Worm (Caenorhabditis elegans) whole organism, L1 larva: Measurements from ENCODE around the gene T06C12.9.

Experiments used
- egl-27 ChIP-seq, 2 experiments: fragments of 150-350 bp in 1 of 2; sonication (generic microtip); optimal IDR thresholded peaks; 3 replicates each; lab custom pipeline; 2017 to 2018; ENCODE audit warnings: missing biosample characterization in 2 of 2, missing genetic modification characterization in 2 of 2, missing genetic modification reagents in 2 of 2
- lin-15B ChIP-seq: fragments of 150-350 bp; sonication (generic microtip); optimal IDR thresholded peaks from 3 replicates; lab custom pipeline; 2014; ENCODE audit warnings: missing biosample characterization, missing genetic modification characterization
- zip-4 ChIP-seq: fragments of 200-800 bp; sonication (Bioruptor generic); optimal IDR thresholded peaks from 2 replicates; lab custom pipeline; 2018; ENCODE audit warnings: mild to moderate bottlenecking, missing genetic modification characterization, moderate library complexity, missing compliant biosample characterization

DNA sequence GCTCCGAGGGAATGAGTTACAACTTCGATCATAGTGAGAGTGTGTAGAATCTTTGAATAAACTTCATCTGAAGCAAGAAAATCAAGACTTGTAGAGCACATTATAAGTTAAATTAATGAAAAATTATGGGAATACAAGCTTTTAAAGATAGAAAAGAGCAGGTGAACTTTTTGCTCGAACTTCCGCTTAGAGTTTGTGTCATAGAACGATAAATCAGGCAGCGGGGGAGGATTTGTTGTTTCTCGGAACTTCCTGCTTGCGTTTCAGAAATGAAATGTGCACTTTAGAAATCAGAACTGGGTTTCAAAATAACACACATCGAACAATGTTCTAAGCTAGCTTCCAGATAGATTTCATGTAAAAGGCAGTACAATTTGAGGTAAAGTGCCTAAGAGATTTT lies 44.8 kb downstream of the T06C12.9 start, which contains the start of gene srh-149:
- no peak for TF ChIP-seq lin-15B (tag; lab: Kevin White, UChicago)
- TF ChIP-seq zip-4, result no peak
- no peak for TF ChIP-seq egl-27 (tag; optimal IDR thresholded peaks at IDR 0.05; lab: Kevin White, UChicago)
